Fruit fly (Drosophila melanogaster): ENCODE data around the gene Atg4b.

Atg4b gene

DNA sequence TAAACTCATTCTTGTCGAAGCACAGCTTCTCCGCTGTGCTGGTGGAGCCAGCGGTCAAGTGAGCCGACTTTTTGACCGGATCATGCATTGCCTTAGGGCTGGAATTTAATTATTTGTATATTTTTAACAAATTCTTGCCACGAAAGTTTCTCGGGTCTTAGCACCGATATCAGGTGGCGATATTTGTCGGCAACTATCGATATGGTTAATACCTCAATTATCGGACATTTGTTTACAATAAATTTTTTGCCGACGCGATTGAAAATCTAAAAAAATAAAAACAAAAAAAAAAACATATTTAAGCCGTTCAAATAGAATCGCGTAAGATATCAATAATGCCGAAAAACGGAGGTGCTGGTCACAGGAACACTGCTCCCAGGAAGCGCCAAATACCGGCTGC lies 4.8 kb upstream of the Atg4b start, which contains the start of the genes Cog2 and Trax (continued):
- TF ChIP-seq Pdp1 (GFP tag; optimal IDR thresholded peaks at IDR 0.05) (no peak), nmo (GFP tag; optimal IDR thresholded peaks at IDR 0.05) (no peak), Ada2b (GFP tag; IDR thresholded peaks at IDR 0.05) (no peak), CG4854 (GFP tag; optimal IDR thresholded peaks at IDR 0.05) (no peak), MBD-R2 (GFP tag; IDR thresholded peaks at IDR 0.05) (peak; percentile 82), Tbp (GFP tag; optimal IDR thresholded peaks at IDR 0.05) (no peak), B-H1 (GFP tag; IDR thresholded peaks at IDR 0.05) (no peak), pros (GFP tag; optimal IDR thresholded peaks at IDR 0.05) (no peak), cg (GFP tag; optimal IDR thresholded peaks at IDR 0.05) (no peak), fd64A (GFP tag; optimal IDR thresholded peaks at IDR 0.05) (no peak), Hmx (GFP tag; optimal IDR thresholded peaks at IDR 0.05) (no peak), nerfin-2 (GFP tag; IDR thresholded peaks at IDR 0.05; ENCODE audit: partially characterized antibody) (peak; percentile 53; the same call in 1 of the 2 replicates), ind (GFP tag; optimal IDR thresholded peaks at IDR 0.05) (no peak), corto (GFP tag; optimal IDR thresholded peaks at IDR 0.05) (no peak), Neu2 (GFP tag; optimal IDR thresholded peaks at IDR 0.05; ENCODE audit: borderline replicate concordance) (no peak), CG2129 (GFP tag; IDR thresholded peaks at IDR 0.05; ENCODE audit: partially characterized antibody) (peak; percentile 83), tx (GFP tag; optimal IDR thresholded peaks at IDR 0.05) (no peak), btn (GFP tag; optimal IDR thresholded peaks at IDR 0.05) (no peak), schlank (tag; optimal IDR thresholded peaks at IDR 0.05) (no peak), mirr (GFP tag; optimal IDR thresholded peaks at IDR 0.05) (no peak), Sox100B (GFP tag; optimal IDR thresholded peaks at IDR 0.05) (no peak), zfh2 (GFP tag; optimal IDR thresholded peaks at IDR 0.05) (no peak), ro (GFP tag; IDR thresholded peaks at IDR 0.05) (no peak), CG12155 (GFP tag; optimal IDR thresholded peaks at IDR 0.05) (no peak), CG15696 (tag; optimal IDR thresholded peaks at IDR 0.05) (no peak), C15 (GFP tag; IDR thresholded peaks at IDR 0.05) (no peak), CG15073 (GFP tag; optimal IDR thresholded peaks at IDR 0.05) (no peak), Bteb2 (GFP tag; optimal IDR thresholded peaks at IDR 0.05) (no peak), CG15514 (GFP tag; optimal IDR thresholded peaks at IDR 0.05) (no peak), CG18764 (GFP tag; optimal IDR thresholded peaks at IDR 0.05) (no peak), Gug (GFP tag; IDR thresholded peaks at IDR 0.05) (no peak), ap (GFP tag; IDR thresholded peaks at IDR 0.05) (no peak), yki (optimal IDR thresholded peaks at IDR 0.05) (no peak), CG17361 (GFP tag; IDR thresholded peaks at IDR 0.05) (no peak), Lpt (GFP tag; optimal IDR thresholded peaks at IDR 0.05) (no peak), al (GFP tag; IDR thresholded peaks at IDR 0.05) (no peak), ato (GFP tag; IDR thresholded peaks at IDR 0.05; ENCODE audit: partially characterized antibody) (peak; percentile 70), fu2 (GFP tag; optimal IDR thresholded peaks at IDR 0.05) (no peak), CG12104 (GFP tag; optimal IDR thresholded peaks at IDR 0.05) (no peak), Sry-δ (GFP tag; optimal IDR thresholded peaks at IDR 0.05) (peak; percentile 75), YL-1 (GFP tag; optimal IDR thresholded peaks at IDR 0.05) (peak; percentile 41), CG14667 (GFP tag; IDR thresholded peaks at IDR 0.05) (no peak), CG13287 (GFP tag; IDR thresholded peaks at IDR 0.05; ENCODE audit: partially characterized antibody) (peak; percentile 95), CG6683 (GFP tag; optimal IDR thresholded peaks at IDR 0.05) (no peak), CG10565 (GFP tag; optimal IDR thresholded peaks at IDR 0.05) (no peak), CG10654 (GFP tag; optimal IDR thresholded peaks at IDR 0.05) (no peak), Fer1 (GFP tag; optimal IDR thresholded peaks at IDR 0.05) (no peak), CG10274 (GFP tag; optimal IDR thresholded peaks at IDR 0.05) (no peak), sim (GFP tag; IDR thresholded peaks at IDR 0.05) (no peak), Dad (GFP tag; optimal IDR thresholded peaks at IDR 0.05) (no peak), CG13894 (tag; optimal IDR thresholded peaks at IDR 0.05) (no peak), CG7928 (GFP tag; optimal IDR thresholded peaks at IDR 0.05) (no peak)
